Fruit fly (Drosophila melanogaster) whole organism, embryonic: ENCODE measurements around the gene CG12608.
A peak's percentile ranks its signal among the peaks of the same experiment; 100 is the strongest.

ENCODE experiments used
- Asciz ChIP-seq: fragments of 200-800 bp; sonication (Bioruptor generic); optimal IDR thresholded peaks from 2 replicates; lab custom pipeline; 2017; ENCODE audit warnings: missing biosample characterization, mild to moderate bottlenecking, missing genetic modification characterization, missing genetic modification reagents
- Atf3 ChIP-seq: fragments of 200-800 bp; sonication (Bioruptor generic); optimal IDR thresholded peaks from 3 replicates; lab custom pipeline; 2016; ENCODE audit warnings: missing biosample characterization, missing genetic modification characterization
- Atf6 ChIP-seq: fragments of 200-800 bp; sonication (Bioruptor generic); IDR thresholded peaks from 2 replicates; pipeline ENCODE4 v1.3.6; 2022; ENCODE audit warnings: missing biosample characterization, missing genetic modification characterization
- Bdp1 ChIP-seq: fragments of 200-800 bp; sonication (Bioruptor generic); optimal IDR thresholded peaks from 3 replicates; lab custom pipeline; 2016; ENCODE audit warnings: missing biosample characterization, missing genetic modification characterization
- Blimp-1 ChIP-seq: fragments of 200-800 bp; sonication (Bioruptor generic); optimal IDR thresholded peaks from 3 replicates; lab custom pipeline; 2018; ENCODE audit warnings: missing biosample characterization, missing genetic modification characterization, mild to moderate bottlenecking, moderate library complexity, missing genetic modification reagents
- CG11504 ChIP-seq: fragments of 200-800 bp; sonication (Bioruptor generic); optimal IDR thresholded peaks from 3 replicates; lab custom pipeline; 2019; ENCODE audit warnings: missing biosample characterization, mild to moderate bottlenecking, missing genetic modification characterization, moderate library complexity
- CG11723 ChIP-seq: fragments of 200-800 bp; sonication (Bioruptor generic); optimal IDR thresholded peaks from 2 replicates; lab custom pipeline; 2017; ENCODE audit warnings: missing biosample characterization, mild to moderate bottlenecking, missing genetic modification characterization
- CG12391 ChIP-seq: fragments of 200-800 bp; sonication (Bioruptor generic); optimal IDR thresholded peaks from 3 replicates; lab custom pipeline; 2018; ENCODE audit warnings: missing biosample characterization, mild to moderate bottlenecking, missing genetic modification characterization, moderate library complexity
- CG15073 ChIP-seq: fragments of 200-800 bp; sonication (Bioruptor generic); optimal IDR thresholded peaks from 2 replicates; lab custom pipeline; 2016; ENCODE audit warnings: missing biosample characterization, missing genetic modification characterization
- CG1529 ChIP-seq: fragments of 200-800 bp; sonication (Bioruptor generic); optimal IDR thresholded peaks from 3 replicates; lab custom pipeline; 2018; ENCODE audit warnings: missing biosample characterization, missing genetic modification characterization
- CG1602 ChIP-seq: fragments of 200-800 bp; sonication (Bioruptor generic); optimal IDR thresholded peaks from 3 replicates; lab custom pipeline; 2016; ENCODE audit warnings: missing biosample characterization, missing genetic modification characterization
- CG17385 ChIP-seq: fragments of 200-800 bp; sonication (Bioruptor generic); optimal IDR thresholded peaks from 3 replicates; lab custom pipeline; 2018; ENCODE audit warnings: missing biosample characterization, mild to moderate bottlenecking, missing genetic modification characterization
- CG17829 ChIP-seq: fragments of 200-800 bp; optimal IDR thresholded peaks from 2 replicates; lab custom pipeline; 2019; ENCODE audit warnings: missing biosample characterization, mild to moderate bottlenecking, missing genetic modification characterization, moderate library complexity
- CG2202 ChIP-seq: fragments of 200-800 bp; sonication (Bioruptor generic); optimal IDR thresholded peaks from 2 replicates; lab custom pipeline; 2018; ENCODE audit warnings: missing biosample characterization, mild to moderate bottlenecking, missing genetic modification characterization
- CG31388 ChIP-seq: fragments of 200-800 bp; sonication (Bioruptor generic); optimal IDR thresholded peaks from 2 replicates; lab custom pipeline; 2016; ENCODE audit warnings: missing biosample characterization, missing genetic modification characterization
- CG4730 ChIP-seq: fragments of 200-800 bp; sonication (Bioruptor generic); IDR thresholded peaks from 2 replicates; pipeline ENCODE4 v1.3.6; 2022; ENCODE audit warnings: missing biosample characterization, missing genetic modification characterization
- CG6683 ChIP-seq: fragments of 200-800 bp; sonication (Bioruptor generic); optimal IDR thresholded peaks from 2 replicates; lab custom pipeline; 2017; ENCODE audit warnings: missing biosample characterization, mild to moderate bottlenecking, missing genetic modification characterization, missing genetic modification reagents
- CG7928 ChIP-seq: fragments of 200-800 bp; sonication (Bioruptor generic); optimal IDR thresholded peaks from 2 replicates; lab custom pipeline; 2017; ENCODE audit warnings: missing biosample characterization, mild to moderate bottlenecking, missing genetic modification characterization
- CG8281 ChIP-seq: fragments of 200-800 bp; sonication (Bioruptor generic); optimal IDR thresholded peaks from 2 replicates; lab custom pipeline; 2018; ENCODE audit warnings: missing biosample characterization, mild to moderate bottlenecking, missing genetic modification characterization, moderate library complexity
- CG9437 ChIP-seq: fragments of 200-800 bp; sonication (Bioruptor generic); optimal IDR thresholded peaks from 2 replicates; lab custom pipeline; 2018; ENCODE audit warnings: missing biosample characterization, mild to moderate bottlenecking, missing genetic modification characterization
- D ChIP-seq, 2 experiments: fragments of 200-800 bp in 1 of 2; fragments of >200 bp in 1 of 2; sonication (Bioruptor generic) in 1 of 2; optimal IDR thresholded peaks; 2 replicates in 1 of 2; 3 replicates in 1 of 2; lab custom pipeline; 2017; ENCODE audit warnings: mild to moderate bottlenecking in 1 of 2, missing biosample characterization in 1 of 2, missing genetic modification characterization in 1 of 2, missing genetic modification reagents in 1 of 2
- Doc3 ChIP-seq: fragments of 200-800 bp; sonication (Bioruptor generic); IDR thresholded peaks from 3 replicates; pipeline ENCODE4 v1.3.6; 2022; ENCODE audit warnings: missing biosample characterization, missing genetic modification characterization; ENCODE audit not compliant: partially characterized antibody
- Fer3 ChIP-seq: fragments of 200-800 bp; sonication (Bioruptor generic); optimal IDR thresholded peaks from 2 replicates; lab custom pipeline; 2018; ENCODE audit warnings: missing biosample characterization, mild to moderate bottlenecking, missing genetic modification characterization, moderate library complexity
- Hmr ChIP-seq: fragments of 200-800 bp; sonication (Bioruptor generic); optimal IDR thresholded peaks from 3 replicates; lab custom pipeline; 2017; ENCODE audit warnings: mild to moderate bottlenecking, missing biosample characterization, missing genetic modification reagents, missing genetic modification characterization
- Hr39 ChIP-seq: fragments of >200 bp; optimal IDR thresholded peaks from 2 replicates; lab custom pipeline; 2017
- Kr ChIP-seq: fragments of 200-800 bp; sonication (Bioruptor generic); optimal IDR thresholded peaks from 2 replicates; lab custom pipeline; 2017; ENCODE audit warnings: missing biosample characterization, mild to moderate bottlenecking, missing genetic modification characterization
- MBD-R2 ChIP-seq: fragments of 200-800 bp; sonication (Bioruptor generic); IDR thresholded peaks from 2 replicates; pipeline ENCODE4 v1.3.6; 2022; ENCODE audit warnings: missing biosample characterization, missing genetic modification characterization
- NC2β ChIP-seq: fragments of 200-800 bp; sonication (Bioruptor generic); optimal IDR thresholded peaks from 2 replicates; lab custom pipeline; 2016; ENCODE audit warnings: missing biosample characterization, missing genetic modification characterization
- Ravus ChIP-seq: fragments of 200-800 bp; sonication (Bioruptor generic); IDR thresholded peaks from 2 replicates; pipeline ENCODE4 v1.3.6; 2022; ENCODE audit warnings: missing biosample characterization, missing genetic modification characterization
- Taf1 ChIP-seq: fragments of 200-800 bp; sonication (Bioruptor generic); IDR thresholded peaks from 2 replicates; pipeline ENCODE4 v1.3.6; 2022; ENCODE audit warnings: missing biosample characterization, missing genetic modification characterization
- Tbp ChIP-seq: fragments of >200 bp; optimal IDR thresholded peaks from 2 replicates; lab custom pipeline; 2018; ENCODE audit warnings: missing biosample characterization, missing genetic modification characterization
- YL-1 ChIP-seq: fragments of 200-800 bp; sonication (Bioruptor generic); optimal IDR thresholded peaks from 3 replicates; lab custom pipeline; 2017; ENCODE audit warnings: missing biosample characterization, mild to moderate bottlenecking, missing genetic modification characterization
- az2 ChIP-seq: fragments of 200-800 bp; sonication (Bioruptor generic); optimal IDR thresholded peaks from 3 replicates; lab custom pipeline; 2016; ENCODE audit warnings: missing biosample characterization, missing genetic modification characterization
- btn ChIP-seq: fragments of 200-800 bp; sonication (Bioruptor generic); optimal IDR thresholded peaks from 2 replicates; lab custom pipeline; 2016; ENCODE audit warnings: missing biosample characterization, missing genetic modification characterization
- cad ChIP-seq: fragments of >200 bp; optimal IDR thresholded peaks from 2 replicates; lab custom pipeline; 2017; ENCODE audit warnings: missing biosample characterization, missing genetic modification characterization
- cato ChIP-seq: fragments of 200-800 bp; sonication (Bioruptor generic); optimal IDR thresholded peaks from 2 replicates; lab custom pipeline; 2016; ENCODE audit warnings: missing biosample characterization, missing genetic modification characterization, borderline replicate concordance
- ci ChIP-seq: fragments of 200-800 bp; sonication (Bioruptor generic); IDR thresholded peaks from 3 replicates; pipeline ENCODE4 v1.3.6; 2022; ENCODE audit warnings: missing biosample characterization, missing genetic modification characterization
- dm ChIP-seq: fragments of 200-800 bp; sonication (Bioruptor generic); optimal IDR thresholded peaks from 3 replicates; lab custom pipeline; 2016; ENCODE audit warnings: missing biosample characterization, missing genetic modification characterization
- en ChIP-seq: fragments of 200-800 bp; sonication (Bioruptor generic); optimal IDR thresholded peaks from 2 replicates; lab custom pipeline; 2016; ENCODE audit warnings: missing biosample characterization, missing genetic modification characterization
- fd102C ChIP-seq: fragments of 200-800 bp; sonication (Bioruptor generic); optimal IDR thresholded peaks from 2 replicates; lab custom pipeline; 2018; ENCODE audit warnings: missing biosample characterization, mild to moderate bottlenecking, missing genetic modification characterization, moderate library complexity
- fd3F ChIP-seq: fragments of 200-800 bp; sonication (Bioruptor generic); optimal IDR thresholded peaks from 2 replicates; lab custom pipeline; 2018; ENCODE audit warnings: missing biosample characterization, mild to moderate bottlenecking, missing genetic modification characterization, moderate library complexity
- fu2 ChIP-seq: fragments of 200-800 bp; sonication (Bioruptor generic); optimal IDR thresholded peaks from 2 replicates; lab custom pipeline; 2016; ENCODE audit warnings: missing biosample characterization, missing genetic modification characterization
- gcm2 ChIP-seq: fragments of 200-800 bp; sonication (Bioruptor generic); optimal IDR thresholded peaks from 2 replicates; lab custom pipeline; 2016; ENCODE audit warnings: missing biosample characterization, missing genetic modification characterization
- gt ChIP-seq: fragments of 200-800 bp; sonication (Bioruptor generic); IDR thresholded peaks from 2 replicates; pipeline ENCODE4 v1.3.6; 2022; ENCODE audit warnings: missing biosample characterization, missing genetic modification characterization
- mirr ChIP-seq: fragments of 200-800 bp; sonication (Bioruptor generic); optimal IDR thresholded peaks from 3 replicates; lab custom pipeline; 2018; ENCODE audit warnings: missing biosample characterization, mild to moderate bottlenecking, missing genetic modification characterization
- onecut ChIP-seq: fragments of 200-800 bp; sonication (Bioruptor generic); IDR thresholded peaks from 2 replicates; pipeline ENCODE4 v1.3.6; 2022; ENCODE audit warnings: missing biosample characterization, missing genetic modification characterization
- pho ChIP-seq: fragments of 200-800 bp; sonication (Bioruptor generic); optimal IDR thresholded peaks from 2 replicates; lab custom pipeline; 2016; ENCODE audit warnings: missing biosample characterization, missing genetic modification characterization
- phol ChIP-seq: fragments of 200-800 bp; sonication (Bioruptor generic); optimal IDR thresholded peaks from 3 replicates; lab custom pipeline; 2018; ENCODE audit warnings: missing biosample characterization, mild to moderate bottlenecking, missing genetic modification characterization, moderate library complexity
- sug ChIP-seq: fragments of 200-800 bp; optimal IDR thresholded peaks from 2 replicates; lab custom pipeline; 2019; ENCODE audit warnings: missing biosample characterization, mild to moderate bottlenecking, missing genetic modification characterization, moderate library complexity
- tgo ChIP-seq: fragments of 200-800 bp; sonication (Bioruptor generic); IDR thresholded peaks from 3 replicates; pipeline ENCODE4 v1.3.6; 2022; ENCODE audit warnings: missing biosample characterization, missing genetic modification characterization
- unc-4 ChIP-seq: fragments of 200-800 bp; sonication (Bioruptor generic); IDR thresholded peaks from 2 replicates; pipeline ENCODE4 v1.3.6; 2022; ENCODE audit warnings: missing biosample characterization, missing genetic modification characterization; ENCODE audit not compliant: partially characterized antibody

CG12608 gene

DNA sequence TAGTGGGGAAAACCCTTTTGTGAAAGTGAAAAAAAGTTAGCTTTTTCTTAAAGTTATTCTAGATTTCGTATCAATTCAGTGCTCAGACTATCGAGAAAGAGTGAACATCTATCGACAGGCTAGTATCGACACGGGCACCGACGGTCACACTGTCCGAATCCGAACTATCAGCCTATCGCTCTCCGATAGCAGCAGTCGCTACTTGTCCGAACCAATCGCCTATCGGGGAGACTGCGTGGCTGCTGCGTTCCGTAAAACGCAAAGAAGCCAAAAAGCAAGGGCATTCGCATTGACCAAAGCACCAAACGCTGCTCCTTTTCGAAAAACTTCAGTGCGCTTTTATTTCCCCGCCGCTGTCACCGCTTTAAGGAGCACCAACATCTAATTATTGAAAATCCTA, 25.1 kb downstream of the CG12608 start, which contains the start of gene Top1 (continued):
- TF ChIP-seq CG8281 (tag; lab: Kevin White, UChicago) (no peak), ci (GFP tag; lab: Robert Waterston, UW) (peak; percentile 65; the same call in 2 of the 3 replicates), az2 (GFP tag; lab: Kevin White, UChicago) (no peak), CG9437 (GFP tag; lab: Kevin White, UChicago) (peak; percentile 71), btn (GFP tag; lab: Kevin White, UChicago) (no peak), fd102C (no peak), Fer3 (tag; lab: Kevin White, UChicago) (peak; percentile 10), CG12391 (no peak), Kr (GFP tag; lab: Kevin White, UChicago) (no peak), gt (GFP tag; lab: Robert Waterston, UW) (no peak), tgo (GFP tag; lab: Robert Waterston, UW) (no peak), YL-1 (GFP tag; lab: Kevin White, UChicago) (peak; percentile 51), Tbp (GFP tag; lab: Kevin White, UChicago) (no peak), Taf1 (GFP tag; lab: Robert Waterston, UW) (no peak), CG1602 (no peak), cato (GFP tag; lab: Kevin White, UChicago) (no peak), CG2202 (tag; lab: Kevin White, UChicago) (no peak), CG6683 (GFP tag; lab: Kevin White, UChicago) (no peak), Blimp-1 (GFP tag; lab: Kevin White, UChicago) (no peak), Atf3 (GFP tag; lab: Kevin White, UChicago) (no peak), CG11504 (peak; percentile 21), CG17385 (GFP tag; lab: Kevin White, UChicago) (no peak), CG31388 (no peak), mirr (GFP tag; lab: Kevin White, UChicago) (peak; percentile 15), phol (tag; lab: Kevin White, UChicago) (no peak), MBD-R2 (GFP tag; lab: Robert Waterston, UW) (peak; percentile 71), sug (tag; lab: Kevin White, UChicago) (peak; percentile 40), cad (GFP tag; lab: Kevin White, UChicago) (no peak), en (GFP tag; lab: Kevin White, UChicago) (no peak), Hr39 (lab: Kevin White, UChicago) (no peak), Bdp1 (no peak), D (optimal IDR thresholded peaks at IDR 0.05; lab: Kevin White, UChicago) (no peak), D (GFP tag; optimal IDR thresholded peaks at IDR 0.05; lab: Kevin White, UChicago) (no peak), CG7928 (GFP tag; lab: Kevin White, UChicago) (peak; percentile 28), Ravus (no peak), pho (GFP tag; lab: Kevin White, UChicago) (peak; percentile 2), CG17829 (tag; lab: Kevin White, UChicago) (peak; percentile 34), Asciz (no peak), Doc3 (peak; percentile 93), fd3F (GFP tag; lab: Kevin White, UChicago) (no peak), NC2β (peak; percentile 7), unc-4 (GFP tag; lab: Robert Waterston, UW) (peak; percentile 97), onecut (GFP tag; lab: Robert Waterston, UW) (peak; percentile 41; the same call in 1 of the 2 replicates), dm (no peak), gcm2 (GFP tag; lab: Kevin White, UChicago) (no peak), CG1529 (GFP tag; lab: Kevin White, UChicago) (no peak), fu2 (GFP tag; lab: Kevin White, UChicago) (no peak), CG11723 (GFP tag; lab: Kevin White, UChicago) (no peak), Hmr (GFP tag; lab: Kevin White, UChicago) (peak; percentile 58), CG15073 (GFP tag; lab: Kevin White, UChicago) (no peak), Atf6 (GFP tag; lab: Robert Waterston, UW) (0 out of 2 replicates have a peak, but pooled peaks have one; percentile 28), CG4730 (GFP tag; lab: Robert Waterston, UW) (no peak)
